Fruit fly (Drosophila melanogaster): Measurements from ENCODE around the gene CG15484.
A peak's percentile ranks its signal among the peaks of the same experiment; 100 is the strongest.

- TF ChIP-seq CG12605 (GFP tag; IDR thresholded peaks at IDR 0.05) (peak; percentile 25; the same call in 1 of the 2 replicates), fd96Ca (GFP tag; IDR thresholded peaks at IDR 0.05) (peak; percentile 82), CG34367 (tag; optimal IDR thresholded peaks at IDR 0.05) (peak; percentile 66), rn (GFP tag; IDR thresholded peaks at IDR 0.05) (peak; percentile 37; the same call in 1 of the 2 replicates), CG4496 (GFP tag; IDR thresholded peaks at IDR 0.05) (peak; percentile 68; the same call in 2 of the 3 replicates), Pif1B (GFP tag; optimal IDR thresholded peaks at IDR 0.05) (no peak)
Measured at dm6 chr2L:12704418-12704920, 3.0 kb downstream of the CG15484 start, which contains the start of the genes CG5776 and spict.
